Worm (Caenorhabditis elegans) whole organism, late embryonic: ENCODE data around the gene chil-12.

Experiments used
- K02D7.2 ChIP-seq: sonication (generic microtip); optimal IDR thresholded peaks from 2 replicates; lab custom pipeline; 2017; ENCODE audit warnings: mild to moderate bottlenecking, missing genetic modification characterization, missing compliant biosample characterization
- T23F11.4 ChIP-seq: fragments of 200-800 bp; sonication (Bioruptor generic); optimal IDR thresholded peaks from 2 replicates; lab custom pipeline; 2018; ENCODE audit warnings: mild to moderate bottlenecking, missing genetic modification characterization, missing compliant biosample characterization
- ahr-1 ChIP-seq: sonication (generic microtip); optimal IDR thresholded peaks from 2 replicates; lab custom pipeline; 2016; ENCODE audit warnings: missing genetic modification characterization, missing compliant biosample characterization
- ama-1 ChIP-seq: fragments of 150-350 bp; optimal IDR thresholded peaks from 2 replicates; lab custom pipeline; 2014
- ceh-19 ChIP-seq: fragments of 200-800 bp; sonication (Bioruptor generic); optimal IDR thresholded peaks from 2 replicates; lab custom pipeline; 2018; ENCODE audit warnings: mild to moderate bottlenecking, missing genetic modification characterization, missing compliant biosample characterization
- ceh-2 ChIP-seq: sonication (generic microtip); optimal IDR thresholded peaks from 2 replicates; lab custom pipeline; 2016; ENCODE audit warnings: missing genotype, missing genetic modification characterization, missing compliant biosample characterization
- ceh-22 ChIP-seq: sonication (generic microtip); optimal IDR thresholded peaks from 2 replicates; lab custom pipeline; 2017; ENCODE audit warnings: missing biosample characterization, missing genetic modification characterization
- ceh-45 ChIP-seq: fragments of 200-800 bp; sonication (Bioruptor generic); IDR thresholded peaks from 2 replicates; pipeline ENCODE4 v1.3.6; 2022; ENCODE audit warnings: missing genetic modification reagents, missing genetic modification characterization, missing compliant biosample characterization
- ceh-6 ChIP-seq: fragments of 200-800 bp; sonication (Bioruptor generic); optimal IDR thresholded peaks from 2 replicates; lab custom pipeline; 2018; ENCODE audit warnings: mild to moderate bottlenecking, missing genetic modification characterization, missing compliant biosample characterization
- ceh-9 ChIP-seq: sonication (generic microtip); optimal IDR thresholded peaks from 2 replicates; lab custom pipeline; 2016; ENCODE audit warnings: mild to moderate bottlenecking, missing genetic modification characterization, inconsistent platforms, missing compliant biosample characterization
- dmd-4 ChIP-seq: sonication (generic microtip); optimal IDR thresholded peaks from 2 replicates; lab custom pipeline; 2016; ENCODE audit warnings: borderline replicate concordance, missing genetic modification characterization, missing compliant biosample characterization
- dve-1 ChIP-seq: sonication (generic microtip); optimal IDR thresholded peaks from 2 replicates; lab custom pipeline; 2017; ENCODE audit warnings: antibody characterized with exemption, mild to moderate bottlenecking, missing genetic modification characterization, missing compliant biosample characterization
- elt-2 ChIP-seq: sonication (generic microtip); optimal IDR thresholded peaks from 2 replicates; lab custom pipeline; 2016; ENCODE audit warnings: missing genetic modification reagents, missing genetic modification characterization, missing compliant biosample characterization
- elt-4 ChIP-seq: sonication (generic microtip); optimal IDR thresholded peaks from 2 replicates; lab custom pipeline; 2016; ENCODE audit warnings: missing genetic modification characterization, missing compliant biosample characterization
- ets-4 ChIP-seq: sonication (generic microtip); optimal IDR thresholded peaks from 2 replicates; lab custom pipeline; 2016; ENCODE audit warnings: missing genetic modification characterization, missing compliant biosample characterization
- eyg-1 ChIP-seq: sonication (generic microtip); optimal IDR thresholded peaks from 2 replicates; lab custom pipeline; 2016; ENCODE audit warnings: missing genotype, missing genetic modification characterization, missing compliant biosample characterization
- fax-1 ChIP-seq: sonication (generic microtip); optimal IDR thresholded peaks from 2 replicates; lab custom pipeline; 2016; ENCODE audit warnings: missing genotype, missing genetic modification characterization, missing compliant biosample characterization
- fkh-10 ChIP-seq: fragments of 150-350 bp; optimal IDR thresholded peaks from 2 replicates; lab custom pipeline; 2014; ENCODE audit warnings: missing biosample characterization, missing genetic modification reagents, missing genetic modification characterization
- fkh-6 ChIP-seq: sonication (generic microtip); optimal IDR thresholded peaks from 2 replicates; lab custom pipeline; 2016; ENCODE audit warnings: missing genetic modification characterization, missing compliant biosample characterization
- gmeb-2 ChIP-seq: sonication (generic microtip); optimal IDR thresholded peaks from 2 replicates; lab custom pipeline; 2016; ENCODE audit warnings: missing genetic modification characterization, inconsistent platforms, missing compliant biosample characterization
- hlh-13 ChIP-seq: fragments of 200-800 bp; sonication (Bioruptor generic); optimal IDR thresholded peaks from 2 replicates; lab custom pipeline; 2018; ENCODE audit warnings: mild to moderate bottlenecking, missing genetic modification characterization, missing compliant biosample characterization
- hlh-15 ChIP-seq: sonication (generic microtip); optimal IDR thresholded peaks from 2 replicates; lab custom pipeline; 2016; ENCODE audit warnings: missing genetic modification characterization, missing compliant biosample characterization
- hlh-30 ChIP-seq: sonication (generic microtip); optimal IDR thresholded peaks from 2 replicates; lab custom pipeline; 2017; ENCODE audit warnings: antibody characterized with exemption, missing genetic modification characterization, missing compliant biosample characterization; ENCODE audit not compliant: insufficient read depth
- hlh-6 ChIP-seq: sonication (generic microtip); optimal IDR thresholded peaks from 2 replicates; lab custom pipeline; 2016; ENCODE audit warnings: missing genotype, missing genetic modification characterization, missing compliant biosample characterization
- nhr-11 ChIP-seq: fragments of 150-350 bp; optimal IDR thresholded peaks from 2 replicates; lab custom pipeline; 2014; ENCODE audit warnings: missing biosample characterization, missing genetic modification characterization
- nhr-232 ChIP-seq: sonication (generic microtip); optimal IDR thresholded peaks from 2 replicates; lab custom pipeline; 2016; ENCODE audit warnings: missing genetic modification characterization, missing compliant biosample characterization
- npax-4 ChIP-seq: sonication (generic microtip); optimal IDR thresholded peaks from 2 replicates; lab custom pipeline; 2016; ENCODE audit warnings: missing genetic modification characterization, missing compliant biosample characterization
- pax-1 ChIP-seq: fragments of 150-350 bp; optimal IDR thresholded peaks from 2 replicates; lab custom pipeline; 2014; ENCODE audit warnings: missing biosample characterization, missing genetic modification characterization
- pha-2 ChIP-seq: sonication (generic microtip); optimal IDR thresholded peaks from 2 replicates; lab custom pipeline; 2017; ENCODE audit warnings: mild to moderate bottlenecking, missing genetic modification characterization, missing compliant biosample characterization
- pqm-1 ChIP-seq: sonication (generic microtip); optimal IDR thresholded peaks from 2 replicates; lab custom pipeline; 2016; ENCODE audit warnings: missing genetic modification characterization, missing compliant biosample characterization
- ref-2 ChIP-seq: sonication (generic microtip); optimal IDR thresholded peaks from 2 replicates; lab custom pipeline; 2016; ENCODE audit warnings: missing genetic modification characterization, missing compliant biosample characterization
- rnt-1 ChIP-seq: sonication (generic microtip); optimal IDR thresholded peaks from 2 replicates; lab custom pipeline; 2016; ENCODE audit warnings: missing genetic modification characterization, missing compliant biosample characterization
- sox-4 ChIP-seq: sonication (generic microtip); optimal IDR thresholded peaks from 2 replicates; lab custom pipeline; 2017; ENCODE audit warnings: mild to moderate bottlenecking, missing genetic modification characterization, inconsistent platforms, missing compliant biosample characterization
- syd-9 ChIP-seq: sonication (generic microtip); optimal IDR thresholded peaks from 2 replicates; lab custom pipeline; 2016; ENCODE audit warnings: mild to moderate bottlenecking, missing genetic modification characterization, moderate library complexity, missing compliant biosample characterization
- tbx-7 ChIP-seq: sonication (generic microtip); optimal IDR thresholded peaks from 2 replicates; lab custom pipeline; 2016; ENCODE audit warnings: missing genotype, missing genetic modification characterization, missing compliant biosample characterization
- ttx-3 ChIP-seq: sonication (generic microtip); optimal IDR thresholded peaks from 2 replicates; lab custom pipeline; 2016; ENCODE audit warnings: missing genetic modification reagents, missing genetic modification characterization, missing compliant biosample characterization
- unc-55 ChIP-seq: sonication (generic microtip); optimal IDR thresholded peaks from 2 replicates; lab custom pipeline; 2017; ENCODE audit warnings: missing biosample characterization, missing genetic modification reagents, missing genetic modification characterization
- zip-5 ChIP-seq: sonication (generic microtip); optimal IDR thresholded peaks from 2 replicates; lab custom pipeline; 2016; ENCODE audit warnings: missing genetic modification characterization, missing compliant biosample characterization
- ztf-16 ChIP-seq: sonication (generic microtip); optimal IDR thresholded peaks from 2 replicates; lab custom pipeline; 2017; ENCODE audit warnings: missing genetic modification characterization, missing compliant biosample characterization

chil-12 gene

DNA sequence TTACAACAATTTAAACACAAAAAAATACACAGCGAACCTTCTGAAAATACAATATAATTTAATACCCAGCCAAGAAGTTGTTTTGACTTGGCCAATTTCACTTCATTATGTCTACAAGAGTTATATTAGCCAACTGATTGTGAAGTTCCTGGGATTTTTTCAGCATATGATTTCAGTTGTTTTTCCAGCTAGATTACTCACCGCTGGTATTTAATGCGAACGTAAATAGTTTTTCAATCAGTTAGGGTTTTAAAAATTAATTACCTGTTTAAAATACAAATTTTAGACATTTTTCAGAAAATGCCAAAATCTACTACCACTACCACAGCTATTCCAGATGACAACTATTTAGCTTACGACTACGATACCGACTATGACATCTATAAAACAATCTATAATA, 15.7 kb upstream of the chil-12 start, which contains the start of gene srw-14:
TSS of gene srw-14 (plus strand) at position 301 of the 400 bp plus-strand sequence.
- TF ChIP-seq nhr-232 (tag; lab: Kevin White, UChicago) (no peak), dmd-4 (tag; lab: Kevin White, UChicago) (no peak), rnt-1 (tag; lab: Kevin White, UChicago) (no peak)

DNA sequence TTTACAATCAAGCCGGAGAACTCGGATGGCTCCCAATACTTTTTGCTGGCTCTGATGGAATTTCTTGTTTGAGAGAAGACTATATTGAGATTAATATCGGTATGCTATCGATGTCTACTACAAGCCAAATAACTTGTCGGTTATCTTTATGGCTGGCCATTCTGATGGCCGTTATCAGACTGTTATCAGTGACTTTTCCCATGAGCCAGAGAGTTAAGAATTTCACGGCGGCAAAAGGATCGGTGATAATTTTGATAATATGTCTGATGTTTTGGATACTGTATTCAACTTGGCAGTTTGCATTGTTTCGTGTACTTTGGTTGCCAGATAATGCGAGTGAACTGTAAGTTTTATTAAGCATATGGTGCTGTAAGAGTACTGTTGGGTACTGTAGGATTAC, 15.2 kb upstream of the chil-12 start:
- TF ChIP-seq npax-4 (tag; lab: Kevin White, UChicago) (no peak), elt-2 (peak; percentile 95)

DNA sequence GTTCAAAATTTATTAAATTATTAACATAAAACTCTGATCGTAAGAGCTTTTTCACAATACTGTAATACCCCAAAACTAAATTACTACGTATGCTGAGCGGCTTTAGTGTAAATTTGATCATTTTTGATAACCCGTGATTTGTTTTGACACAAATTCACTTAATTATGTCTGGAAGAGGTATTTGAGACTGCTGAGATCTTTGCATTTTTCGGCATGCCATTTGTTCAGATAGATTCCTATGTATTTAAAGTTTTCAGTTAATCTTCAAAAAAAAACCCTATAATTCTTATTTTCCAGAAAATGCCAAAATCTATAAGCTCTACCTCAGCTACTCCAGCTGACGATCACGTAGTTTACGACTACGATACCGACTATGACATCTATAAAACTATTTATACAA, 11.1 kb upstream of the chil-12 start, which contains the start of gene srw-15:
TSS of gene srw-15 (plus strand) at position 301 of the 400 bp plus-strand sequence.
- TF ChIP-seq ceh-9 (tag; lab: Kevin White, UChicago): no peak
- no peak for TF ChIP-seq ceh-2 (tag; lab: Kevin White, UChicago)
- TF ChIP-seq dmd-4 (tag; lab: Kevin White, UChicago): no peak
- no peak for TF ChIP-seq hlh-30
- TF ChIP-seq nhr-232 (tag; lab: Kevin White, UChicago): no peak
- no peak for TF ChIP-seq nhr-11 (tag; lab: Kevin White, UChicago)
- no peak for TF ChIP-seq ref-2
- no peak for TF ChIP-seq ttx-3 (tag; lab: Kevin White, UChicago)
- no peak for TF ChIP-seq elt-2
- TF ChIP-seq pqm-1: no peak
- no peak for TF ChIP-seq dve-1
- no peak for TF ChIP-seq eyg-1 (tag; lab: Kevin White, UChicago)
- TF ChIP-seq K02D7.2 (tag; lab: Kevin White, UChicago): no peak
- no peak for TF ChIP-seq sox-4 (tag; lab: Kevin White, UChicago)
- no peak for TF ChIP-seq hlh-13 (GFP tag; lab: Kevin White, UChicago)
- TF ChIP-seq pax-1 (tag; lab: Kevin White, UChicago): no peak
- no peak for TF ChIP-seq ceh-22 (tag; lab: Kevin White, UChicago)
- no peak for TF ChIP-seq fkh-6 (tag; lab: Kevin White, UChicago)
- no peak for TF ChIP-seq ceh-45 (GFP tag; lab: Robert Waterston, UW)
- TF ChIP-seq, all 69 proteins: peak for 0

DNA sequence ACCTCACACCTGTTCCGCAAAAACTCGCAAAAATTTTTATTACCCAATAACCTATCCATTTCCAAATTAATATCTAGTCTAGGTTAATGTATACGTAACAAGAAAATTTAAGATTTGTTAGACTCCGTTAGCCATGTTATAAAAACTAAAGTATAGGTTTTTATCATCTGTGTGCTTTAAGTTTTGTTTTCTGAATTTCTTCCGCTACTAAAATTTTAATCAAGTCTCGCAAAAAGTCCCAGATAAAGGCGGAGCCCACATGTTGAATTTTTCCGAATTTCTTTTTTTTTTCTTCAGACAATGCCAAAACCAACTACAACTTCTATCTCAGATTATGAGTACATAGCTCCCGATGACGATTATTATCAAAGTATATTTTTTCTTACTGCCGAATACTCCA, 9.2 kb upstream of the chil-12 start, which contains the start of gene srw-13:
TSS of gene srw-13 (plus strand) at position 301 of the 400 bp plus-strand sequence.
- no peak for TF ChIP-seq hlh-13 (GFP tag; lab: Kevin White, UChicago)
- TF ChIP-seq T23F11.4 (GFP tag; lab: Kevin White, UChicago): no peak
- no peak for TF ChIP-seq gmeb-2 (tag; lab: Kevin White, UChicago)
- TF ChIP-seq ceh-6 (GFP tag; lab: Kevin White, UChicago): no peak

DNA sequence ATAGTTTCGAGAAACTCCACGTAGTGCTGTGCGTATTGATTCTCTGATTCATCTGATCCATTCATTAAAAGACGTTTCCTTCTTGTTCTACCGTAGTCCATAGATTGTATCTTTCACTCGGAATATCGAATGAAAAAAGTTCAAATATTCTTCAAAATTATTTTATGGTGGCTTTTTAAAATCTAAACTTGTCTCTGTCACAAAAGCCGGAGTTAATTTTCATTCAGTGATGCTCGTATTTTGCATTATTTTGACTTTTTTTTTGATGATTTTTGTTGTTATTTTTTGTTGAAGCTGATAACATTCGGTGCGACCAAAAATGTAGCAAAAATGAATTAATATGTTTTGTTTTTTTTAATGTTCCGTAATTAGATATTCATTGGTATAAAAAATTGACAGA, 5.7 kb upstream of the chil-12 start, which contains the start of gene nhr-164:
TSS of gene nhr-164 (minus strand) at position 101 of the 400 bp plus-strand sequence.
- TF ChIP-seq ceh-19 (GFP tag; lab: Kevin White, UChicago) (no peak), tbx-7 (tag; lab: Kevin White, UChicago) (no peak), ahr-1 (tag; lab: Kevin White, UChicago) (no peak), fax-1 (tag; lab: Kevin White, UChicago) (no peak), syd-9 (no peak), pqm-1 (no peak), pha-2 (tag; lab: Kevin White, UChicago) (no peak), hlh-30 (no peak), ztf-16 (no peak), nhr-232 (tag; lab: Kevin White, UChicago) (no peak), zip-5 (tag; lab: Kevin White, UChicago) (no peak)

DNA sequence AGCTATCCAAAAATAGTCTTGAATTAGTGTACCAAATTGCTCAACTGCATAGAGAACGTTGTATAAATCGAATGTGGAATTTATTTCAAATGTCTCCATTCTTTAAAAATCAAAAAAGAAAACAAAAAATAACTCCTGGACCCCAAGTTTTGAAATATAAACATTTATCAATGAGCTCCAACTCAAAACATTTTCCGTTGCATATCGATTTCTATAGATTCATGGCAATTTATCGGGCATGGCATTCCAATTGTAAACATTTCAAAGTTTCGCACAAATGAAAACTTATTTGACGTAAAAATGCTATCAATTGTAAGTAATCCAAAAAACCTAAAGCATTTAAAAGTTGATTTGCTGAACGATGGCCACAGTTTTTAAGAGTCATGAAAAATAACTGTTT, 2.8 kb upstream of the chil-12 start, which contains the start of gene srw-12:
TSS of gene srw-12 (minus strand) at position 101 of the 400 bp plus-strand sequence.
- TF ChIP-seq hlh-6 (tag; lab: Kevin White, UChicago) (no peak), npax-4 (tag; lab: Kevin White, UChicago) (no peak), ceh-22 (tag; lab: Kevin White, UChicago) (no peak), fkh-10 (GFP tag; lab: Kevin White, UChicago) (no peak), nhr-11 (tag; lab: Kevin White, UChicago) (no peak), unc-55 (GFP tag; lab: Kevin White, UChicago) (no peak), hlh-15 (tag; lab: Kevin White, UChicago) (no peak), eyg-1 (tag; lab: Kevin White, UChicago) (no peak), dmd-4 (tag; lab: Kevin White, UChicago) (no peak), gmeb-2 (tag; lab: Kevin White, UChicago) (no peak), fkh-6 (tag; lab: Kevin White, UChicago) (no peak), ama-1 (lab: Kevin White, UChicago) (no peak), ets-4 (tag; lab: Kevin White, UChicago) (no peak), elt-4 (tag; lab: Kevin White, UChicago) (no peak)
